Worm (Caenorhabditis elegans): Measurements from ENCODE around the gene hpo-28.

The hpo-28 gene

DNA sequence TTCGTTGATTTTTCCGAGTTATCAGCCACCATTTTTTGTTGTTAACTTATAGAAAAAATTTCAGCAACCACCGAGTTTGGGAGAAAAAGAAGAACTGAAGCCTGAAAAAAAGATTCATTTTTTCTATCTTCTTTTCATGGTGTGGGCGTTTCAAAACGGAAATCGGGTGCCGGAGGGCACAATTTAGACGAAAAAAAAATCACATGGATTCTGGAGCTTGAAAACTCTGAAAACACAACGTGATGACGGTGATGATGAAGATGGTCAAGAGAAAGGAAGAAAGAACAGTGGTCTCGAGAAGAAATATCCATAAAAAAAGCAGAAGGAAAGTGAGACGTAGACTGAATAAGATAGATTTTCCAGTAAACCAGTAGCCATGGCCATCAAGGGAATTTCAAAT lies 25.1 kb downstream of the hpo-28 start, which contains the start of gene rcan-1:
Gene rcan-1, minus strand, starts transcription at position 101 of the 400 bp plus-strand sequence.
- TF ChIP-seq mdl-1 (tag; optimal IDR thresholded peaks at IDR 0.05) (no peak), nhr-237 (tag; optimal IDR thresholded peaks at IDR 0.05) (no peak), eor-1 (tag; optimal IDR thresholded peaks at IDR 0.05) (no peak)

DNA sequence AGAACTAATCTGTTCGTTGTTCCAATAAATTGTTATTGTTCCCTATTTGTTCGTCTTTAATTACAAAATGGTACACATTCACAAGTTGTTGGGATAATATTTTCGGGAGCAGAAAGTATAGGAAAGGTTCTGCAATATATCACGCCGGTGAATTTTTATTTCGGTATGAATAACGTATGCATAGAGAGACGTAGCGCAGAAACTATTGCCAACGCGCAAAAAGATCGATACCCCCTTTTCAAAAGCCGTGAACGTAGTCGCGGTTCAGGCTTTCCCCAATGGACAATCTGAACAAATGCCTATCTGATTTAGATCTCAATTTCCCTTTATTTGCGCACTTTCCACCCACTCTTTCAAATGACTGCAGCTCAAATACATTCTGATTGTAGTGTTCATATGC lies 29.0 kb downstream of the hpo-28 start, which contains the start of gene pst-2:
Gene pst-2, plus strand, starts transcription at position 293 of the 400 bp plus-strand sequence.
- TF ChIP-seq ztf-4 (tag; optimal IDR thresholded peaks at IDR 0.05): no peak
- no peak for TF ChIP-seq egl-27 (tag; optimal IDR thresholded peaks at IDR 0.05)
- TF ChIP-seq egl-5 (tag; optimal IDR thresholded peaks at IDR 0.05): no peak
- peak; percentile 13 for TF ChIP-seq nhr-25 (tag; optimal IDR thresholded peaks at IDR 0.05)
- TF ChIP-seq ceh-16 (tag; optimal IDR thresholded peaks at IDR 0.05): no peak

DNA sequence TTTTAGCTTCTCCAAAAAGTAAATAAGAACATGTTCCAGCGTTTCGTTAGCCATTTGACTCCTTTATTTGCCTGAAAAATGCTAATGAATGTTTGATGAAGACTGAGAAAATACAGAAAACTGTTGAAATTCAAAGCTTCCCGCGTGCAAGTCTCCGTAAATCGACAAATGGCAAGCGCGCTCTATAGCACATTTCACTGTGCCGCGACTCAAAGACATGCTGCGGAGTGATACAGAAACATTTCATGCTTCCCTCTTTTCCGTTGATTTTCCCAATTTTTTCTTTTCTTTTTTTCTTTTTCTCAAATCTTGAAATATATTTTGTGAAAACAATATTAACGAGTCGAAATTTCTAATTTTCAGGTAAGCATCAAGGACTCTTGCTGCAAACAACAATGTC lies 30.2 kb downstream of the hpo-28 start, which contains the start of the genes ska-3 and rps-12:
Gene ska-3, minus strand, starts transcription at position 71 of the 400 bp plus-strand sequence.
Gene rps-12, plus strand, starts transcription at position 364 of the 400 bp plus-strand sequence.
- TF ChIP-seq snpc-4 (tag; optimal IDR thresholded peaks at IDR 0.05): peak; percentile 94
- TF ChIP-seq lin-39 (tag; optimal IDR thresholded peaks at IDR 0.05): peak; percentile 99
- TF ChIP-seq hmg-11 (tag; optimal IDR thresholded peaks at IDR 0.05): peak; percentile 71
- TF ChIP-seq ceh-82 (tag; optimal IDR thresholded peaks at IDR 0.05): peak; percentile 95
- TF ChIP-seq egl-5 (tag; optimal IDR thresholded peaks at IDR 0.05): peak; percentile 98
- peak; percentile 95 for TF ChIP-seq nhr-77 (tag; optimal IDR thresholded peaks at IDR 0.05)
- peak; percentile 87 for TF ChIP-seq unc-62 (GFP tag; optimal IDR thresholded peaks at IDR 0.05)
- TF ChIP-seq nhr-76 (tag; optimal IDR thresholded peaks at IDR 0.05): peak; percentile 69
- TF ChIP-seq fos-1 (tag; optimal IDR thresholded peaks at IDR 0.05): peak; percentile 90
- TF ChIP-seq elt-1 (tag; optimal IDR thresholded peaks at IDR 0.05): peak; percentile 93
- peak; percentile 70 for TF ChIP-seq zag-1 (tag; optimal IDR thresholded peaks at IDR 0.05)
- TF ChIP-seq ceh-16 (tag; optimal IDR thresholded peaks at IDR 0.05): no peak
- TF ChIP-seq tbx-2 (tag; optimal IDR thresholded peaks at IDR 0.05): peak; percentile 92
- peak; percentile 100 for TF ChIP-seq R02D3.7 (tag; optimal IDR thresholded peaks at IDR 0.05)
- TF ChIP-seq ama-1 (optimal IDR thresholded peaks at IDR 0.05): peak; percentile 95
- TF ChIP-seq ztf-4 (tag; optimal IDR thresholded peaks at IDR 0.05): peak; percentile 92
- peak; percentile 63 for TF ChIP-seq nhr-67 (tag; optimal IDR thresholded peaks at IDR 0.05)
- peak; percentile 95 for TF ChIP-seq skn-1 (tag; optimal IDR thresholded peaks at IDR 0.05)
- peak; percentile 100 for TF ChIP-seq lin-15B (tag; optimal IDR thresholded peaks at IDR 0.05)
- TF ChIP-seq nhr-12 (tag; optimal IDR thresholded peaks at IDR 0.05): no peak
- TF ChIP-seq mml-1 (tag; optimal IDR thresholded peaks at IDR 0.05): no peak
- TF ChIP-seq pha-4 (tag; optimal IDR thresholded peaks at IDR 0.05): peak; percentile 100
- TF ChIP-seq ceh-9 (tag; optimal IDR thresholded peaks at IDR 0.05): no peak
- TF ChIP-seq elt-2 (tag; optimal IDR thresholded peaks at IDR 0.05): peak; percentile 89
- no peak for TF ChIP-seq aly-2 (tag; optimal IDR thresholded peaks at IDR 0.05)
- TF ChIP-seq lsy-12 (tag; optimal IDR thresholded peaks at IDR 0.05): peak; percentile 99
- TF ChIP-seq fkh-2 (tag; optimal IDR thresholded peaks at IDR 0.05): peak; percentile 54
- no peak for TF ChIP-seq nhr-237 (tag; optimal IDR thresholded peaks at IDR 0.05)
- peak; percentile 99 for TF ChIP-seq nfya-1 (tag; optimal IDR thresholded peaks at IDR 0.05; ENCODE audit: insufficient read depth)
- peak; percentile 75 for TF ChIP-seq daf-12 (tag; optimal IDR thresholded peaks at IDR 0.05)
- TF ChIP-seq ceh-28 (tag; optimal IDR thresholded peaks at IDR 0.05): peak; percentile 94
- TF ChIP-seq nhr-28 (tag; optimal IDR thresholded peaks at IDR 0.05): peak; percentile 42
- peak; percentile 93 for TF ChIP-seq egl-27 (tag; optimal IDR thresholded peaks at IDR 0.05)
- TF ChIP-seq sea-2 (GFP tag; optimal IDR thresholded peaks at IDR 0.05): no peak
- TF ChIP-seq fkh-10 (GFP tag; optimal IDR thresholded peaks at IDR 0.05): peak; percentile 97
- peak; percentile 78 for TF ChIP-seq ZK546.5 (tag; optimal IDR thresholded peaks at IDR 0.05)
- peak; percentile 100 for TF ChIP-seq nhr-25 (tag; optimal IDR thresholded peaks at IDR 0.05)
- TF ChIP-seq elt-3 (tag; optimal IDR thresholded peaks at IDR 0.05): peak; percentile 38 to 97 (median 91)
- TF ChIP-seq nhr-43 (tag; optimal IDR thresholded peaks at IDR 0.05; ENCODE audit: poor library complexity, severe bottlenecking): peak; percentile 98
- TF ChIP-seq pqm-1 (tag; optimal IDR thresholded peaks at IDR 0.05): peak; percentile 94
- TF ChIP-seq nhr-11 (tag; optimal IDR thresholded peaks at IDR 0.05): peak; percentile 96
- peak; percentile 86 for TF ChIP-seq mdl-1 (tag; optimal IDR thresholded peaks at IDR 0.05)
- TF ChIP-seq nhr-23 (tag; optimal IDR thresholded peaks at IDR 0.05): peak; percentile 100
- TF ChIP-seq unc-39 (tag; optimal IDR thresholded peaks at IDR 0.05): no peak
- TF ChIP-seq ztf-11 (tag; optimal IDR thresholded peaks at IDR 0.05): no peak
- no peak for TF ChIP-seq eor-1 (tag; optimal IDR thresholded peaks at IDR 0.05)
- TF ChIP-seq jun-1 (tag; optimal IDR thresholded peaks at IDR 0.05): peak; percentile 98
